Worm (Caenorhabditis elegans) whole organism, early embryonic: ENCODE measurements around the gene F13E9.5.

Experiments
- B0310.2 ChIP-seq: sonication (generic microtip); optimal IDR thresholded peaks from 2 replicates; lab custom pipeline; 2016; ENCODE audit warnings: mild to moderate bottlenecking, missing genetic modification characterization, missing compliant biosample characterization
- F13C5.2 ChIP-seq: sonication (generic microtip); optimal IDR thresholded peaks from 2 replicates; lab custom pipeline; 2017; ENCODE audit warnings: mild to moderate bottlenecking, missing genetic modification characterization, inconsistent platforms, missing compliant biosample characterization
- aly-1 ChIP-seq: sonication (generic microtip); optimal IDR thresholded peaks from 2 replicates; lab custom pipeline; 2016; ENCODE audit warnings: missing genetic modification characterization, missing compliant biosample characterization
- ama-1 ChIP-seq: fragments of 150-350 bp; optimal IDR thresholded peaks from 2 replicates; lab custom pipeline; 2014
- ceh-13 ChIP-seq: fragments of 200-800 bp; sonication (Bioruptor generic); optimal IDR thresholded peaks from 2 replicates; lab custom pipeline; 2018; ENCODE audit warnings: mild to moderate bottlenecking, missing genetic modification characterization, missing compliant biosample characterization
- ceh-36 ChIP-seq: sonication (generic microtip); optimal IDR thresholded peaks from 2 replicates; lab custom pipeline; 2016; ENCODE audit warnings: missing genetic modification characterization, inconsistent platforms, missing compliant biosample characterization
- ets-7 ChIP-seq: sonication (generic microtip); optimal IDR thresholded peaks from 2 replicates; lab custom pipeline; 2016; ENCODE audit warnings: missing genotype, missing genetic modification characterization, missing compliant biosample characterization
- flt-1 ChIP-seq: fragments of 200-800 bp; sonication (Bioruptor generic); IDR thresholded peaks from 2 replicates; pipeline ENCODE4 v1.3.6; 2022; ENCODE audit warnings: missing genetic modification characterization, missing compliant biosample characterization
- hmbx-1 ChIP-seq: sonication (generic microtip); optimal IDR thresholded peaks from 2 replicates; lab custom pipeline; 2016; ENCODE audit warnings: mild to moderate bottlenecking, missing genetic modification characterization, missing compliant biosample characterization
- pes-1 ChIP-seq: fragments of 200-800 bp; sonication (Bioruptor generic); IDR thresholded peaks from 2 replicates; pipeline ENCODE4 v1.3.6; 2022; ENCODE audit warnings: missing genetic modification reagents, missing genetic modification characterization, missing compliant biosample characterization
- scrt-1 ChIP-seq: fragments of 200-800 bp; sonication (Bioruptor generic); IDR thresholded peaks from 2 replicates; pipeline ENCODE4 v1.3.6; 2022; ENCODE audit warnings: missing genetic modification characterization, missing compliant biosample characterization
- sea-1 ChIP-seq: fragments of 200-800 bp; sonication (Bioruptor generic); conservative IDR thresholded peaks from 2 replicates; pipeline ENCODE4 v1.3.6; 2022; ENCODE audit warnings: missing genetic modification characterization, missing compliant biosample characterization
- tbx-11 ChIP-seq: fragments of 200-800 bp; sonication (Bioruptor generic); IDR thresholded peaks from 2 replicates; pipeline ENCODE4 v1.3.6; 2022; ENCODE audit warnings: missing genetic modification characterization, missing compliant biosample characterization
- tra-4 ChIP-seq: sonication (generic microtip); optimal IDR thresholded peaks from 2 replicates; lab custom pipeline; 2017; ENCODE audit warnings: missing genetic modification characterization, missing compliant biosample characterization

ce11 chrIV:10885915-10886314 lies 1.8 kb upstream of the F13E9.5 start, which contains the start of gene srlf-11:
- TF ChIP-seq ama-1 (lab: Kevin White, UChicago) (no peak), aly-1 (no peak), F13C5.2 (no peak), flt-1 (GFP tag; lab: Robert Waterston, UW) (no peak), B0310.2 (tag; lab: Kevin White, UChicago) (no peak), hmbx-1 (no peak), sea-1 (GFP tag; lab: Robert Waterston, UW) (no peak), tra-4 (no peak), tbx-11 (GFP tag; lab: Robert Waterston, UW) (no peak), pes-1 (GFP tag; lab: Robert Waterston, UW) (no peak), ets-7 (tag; lab: Kevin White, UChicago) (no peak), scrt-1 (no peak), ceh-36 (no peak), ceh-13 (GFP tag; lab: Kevin White, UChicago) (no peak)
